Worm (Caenorhabditis elegans) whole organism, L4/young adult: ENCODE data around the gene ZK666.1.

Experiments
- W03F9.2 ChIP-seq: fragments of 150-350 bp; optimal IDR thresholded peaks from 2 replicates; lab custom pipeline; 2014; ENCODE audit warnings: missing biosample characterization, missing genetic modification characterization
- dao-5 ChIP-seq: sonication (generic microtip); optimal IDR thresholded peaks from 2 replicates; lab custom pipeline; 2016; ENCODE audit warnings: missing genotype, missing genetic modification characterization, moderate library complexity, missing compliant biosample characterization

DNA sequence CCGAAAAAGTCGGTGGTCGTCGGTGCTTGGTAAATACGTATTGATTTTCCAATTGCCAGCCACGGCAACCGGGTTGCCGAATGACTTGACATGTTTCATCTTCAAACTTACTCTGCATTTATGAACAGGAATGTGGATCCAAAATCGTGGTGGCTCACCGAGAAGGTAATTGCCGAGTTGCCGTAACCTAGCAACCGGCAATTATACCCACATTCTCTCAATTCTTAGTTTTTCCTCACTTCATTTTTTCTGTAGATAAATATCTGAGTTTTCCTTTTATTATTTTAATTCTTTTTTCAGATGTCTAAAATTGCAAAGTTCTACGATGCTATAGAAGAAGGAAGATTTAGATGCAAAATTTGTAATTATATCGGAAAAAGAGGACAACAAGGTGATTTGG lies 18.5 kb downstream of the ZK666.1 start, which contains the start of gene ZK673.4:
- TF ChIP-seq dao-5 (tag; lab: Kevin White, UChicago) (no peak), W03F9.2 (no peak)
